Worm (Caenorhabditis elegans): ENCODE results near the gene gegf-1.
"Not testable (repeated sequence)": the region's sequence is repeated elsewhere in the genome, so short reads cannot be mapped to it uniquely, and the experiment has no call there.

gegf-1 gene

ce11 chrIV:125881-126781 is 31.6 kb downstream of the gegf-1 start, which contains the start of the genes grld-1 and cox-6C:
grld-1 (minus strand) TSS chrIV:125931.
cox-6C (plus strand) TSS chrIV:126731.
- TF ChIP-seq ztf-23 (GFP tag; IDR thresholded peaks at IDR 0.05) (no peak), tab-1 (GFP tag; IDR thresholded peaks at IDR 0.05) (no peak), ref-1 (GFP tag; conservative IDR thresholded peaks at IDR 0.05) (no peak), ztf-29 (GFP tag; IDR thresholded peaks at IDR 0.05) (no peak), med-1 (GFP tag; optimal IDR thresholded peaks at IDR 0.05; ENCODE audit: insufficient read depth) (no peak), klf-2 (GFP tag; conservative IDR thresholded peaks at IDR 0.05) (no peak), T22C8.4 (GFP tag; IDR thresholded peaks at IDR 0.05) (peak; percentile 60), cog-1 (tag; optimal IDR thresholded peaks at IDR 0.05) (peak; percentile 32), flt-1 (GFP tag; IDR thresholded peaks at IDR 0.05) (0 out of 2 replicates have a peak, but pooled peaks have one; percentile 3)

ce11 chrIV:121607-122006 is 36.1 kb downstream of the gegf-1 start, which contains the start of gene tut-1:
tut-1 (minus strand) TSS chrIV:121707.
- TF ChIP-seq T22C8.4 (GFP tag; IDR thresholded peaks at IDR 0.05), result no peak
- TF ChIP-seq flt-1 (GFP tag; IDR thresholded peaks at IDR 0.05), result no peak
- TF ChIP-seq ztf-29 (GFP tag; IDR thresholded peaks at IDR 0.05), result no peak
- TF ChIP-seq cog-1 (tag; optimal IDR thresholded peaks at IDR 0.05), result no peak
- TF ChIP-seq med-1 (GFP tag; optimal IDR thresholded peaks at IDR 0.05; ENCODE audit: insufficient read depth), result no peak
- TF ChIP-seq tab-1 (GFP tag; IDR thresholded peaks at IDR 0.05), result no peak
- TF ChIP-seq ref-1 (GFP tag; conservative IDR thresholded peaks at IDR 0.05), result no peak
- no peak for TF ChIP-seq klf-2 (GFP tag; conservative IDR thresholded peaks at IDR 0.05)
- TF ChIP-seq ztf-23 (GFP tag; IDR thresholded peaks at IDR 0.05), result no peak

DNA sequence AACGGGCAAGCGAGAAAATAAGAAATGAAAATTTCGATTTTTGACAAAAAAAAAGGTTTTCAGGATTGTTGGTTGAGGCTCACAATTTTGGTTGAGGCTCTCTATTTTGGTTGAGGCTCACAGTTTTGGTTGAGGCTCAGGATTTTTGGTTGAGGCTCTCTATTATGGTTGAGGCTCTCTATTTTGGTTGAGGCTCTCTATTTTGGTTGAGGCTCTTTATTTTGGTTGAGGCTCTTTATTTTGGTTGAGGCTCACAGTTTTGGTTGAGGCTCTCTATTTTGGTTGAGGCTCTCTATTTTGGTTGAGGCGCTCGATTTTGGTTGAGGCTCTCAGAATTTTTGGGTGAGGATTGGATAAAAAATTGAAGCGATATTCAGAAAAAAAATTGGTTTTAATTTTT is 37.9 kb downstream of the gegf-1 start:
- TF ChIP-seq klf-2 (GFP tag; conservative IDR thresholded peaks at IDR 0.05) (no peak), tab-1 (GFP tag; IDR thresholded peaks at IDR 0.05) (no peak), ztf-29 (GFP tag; IDR thresholded peaks at IDR 0.05) (no peak), ref-1 (GFP tag; conservative IDR thresholded peaks at IDR 0.05) (no peak), flt-1 (GFP tag; IDR thresholded peaks at IDR 0.05) (no peak), cog-1 (tag; optimal IDR thresholded peaks at IDR 0.05) (no peak)

DNA sequence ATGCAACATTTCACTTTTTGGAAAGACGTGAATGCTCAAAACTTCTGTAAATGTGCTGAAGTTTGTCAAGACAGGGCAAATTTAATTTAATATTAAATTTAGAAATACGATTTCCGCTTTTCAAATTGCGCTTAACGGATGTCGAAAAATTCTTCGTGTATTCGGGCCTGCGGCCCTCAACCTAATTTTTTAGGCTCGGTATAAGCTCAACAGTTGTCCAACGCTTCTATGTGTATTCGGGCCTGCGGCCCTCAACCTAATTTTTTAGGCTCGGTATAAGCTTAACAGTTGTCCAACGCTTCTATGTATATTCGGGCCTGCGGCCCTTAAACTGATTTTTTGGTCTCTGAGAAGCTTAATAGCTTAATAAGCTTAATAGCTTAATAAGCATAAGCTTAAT is 38.9 kb downstream of the gegf-1 start:
- no peak for TF ChIP-seq med-1 (GFP tag; optimal IDR thresholded peaks at IDR 0.05; ENCODE audit: insufficient read depth)
- no peak for TF ChIP-seq T22C8.4 (GFP tag; IDR thresholded peaks at IDR 0.05)
- TF ChIP-seq tab-1 (GFP tag; IDR thresholded peaks at IDR 0.05), result no peak
- TF ChIP-seq cog-1 (tag; optimal IDR thresholded peaks at IDR 0.05), result no peak
- no peak for TF ChIP-seq klf-2 (GFP tag; conservative IDR thresholded peaks at IDR 0.05)
- no peak for TF ChIP-seq ztf-23 (GFP tag; IDR thresholded peaks at IDR 0.05)
- no peak for TF ChIP-seq ztf-29 (GFP tag; IDR thresholded peaks at IDR 0.05)
- TF ChIP-seq ref-1 (GFP tag; conservative IDR thresholded peaks at IDR 0.05), result no peak

DNA sequence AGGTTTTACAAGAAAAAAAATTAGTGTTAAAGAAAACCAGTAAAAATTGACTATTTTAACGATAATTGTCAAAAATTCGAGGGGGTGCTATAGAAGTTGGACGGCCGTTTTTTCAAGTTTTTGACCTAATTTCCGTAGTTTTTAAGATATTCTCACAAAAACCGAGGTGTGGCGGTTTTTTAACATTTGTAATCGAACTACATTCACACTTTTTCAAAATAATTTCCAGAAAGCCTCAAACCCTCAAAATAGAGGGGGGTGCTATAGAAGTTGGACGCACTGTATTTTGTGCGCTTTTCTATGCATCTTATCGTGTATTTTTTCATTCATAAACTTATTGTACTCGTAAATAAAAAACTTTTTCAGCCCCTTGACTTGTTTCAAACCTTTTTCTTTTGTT is 46.3 kb downstream of the gegf-1 start, which contains the start of gene F29C4.4:
Gene F29C4.4 (plus strand): TSS at position 301 of the 400 bp plus-strand sequence.
- TF ChIP-seq cog-1 (tag; optimal IDR thresholded peaks at IDR 0.05); T22C8.4 (GFP tag; IDR thresholded peaks at IDR 0.05); ztf-23 (GFP tag; IDR thresholded peaks at IDR 0.05): not testable (repeated sequence)

DNA sequence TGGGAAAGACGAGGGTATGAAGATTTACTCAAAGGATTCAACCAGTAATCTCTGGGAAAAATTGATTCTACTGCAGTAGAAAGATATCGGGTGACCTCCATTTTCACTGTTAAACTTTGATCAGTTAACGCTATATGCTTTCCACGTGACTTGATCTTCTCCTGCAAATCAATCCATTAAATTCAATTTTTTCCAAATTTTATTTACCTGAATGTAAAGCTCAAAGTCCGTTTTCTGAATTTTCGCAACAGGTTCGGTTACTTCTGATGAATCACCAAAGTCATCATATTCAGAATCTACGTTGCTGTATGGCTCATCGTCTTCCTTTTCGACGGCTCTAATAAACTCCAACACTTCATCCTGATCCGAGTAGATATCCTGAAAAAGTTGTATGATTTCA is 48.4 kb downstream of the gegf-1 start, which contains the start of gene B0545.4:
Gene B0545.4 (minus strand): TSS at position 101 of the 400 bp plus-strand sequence.
- no peak for TF ChIP-seq cog-1 (tag; optimal IDR thresholded peaks at IDR 0.05)
- TF ChIP-seq med-1 (GFP tag; optimal IDR thresholded peaks at IDR 0.05; ENCODE audit: insufficient read depth), result no peak
- no peak for TF ChIP-seq tab-1 (GFP tag; IDR thresholded peaks at IDR 0.05)
- TF ChIP-seq ref-1 (GFP tag; conservative IDR thresholded peaks at IDR 0.05), result no peak
- no peak for TF ChIP-seq flt-1 (GFP tag; IDR thresholded peaks at IDR 0.05)
- TF ChIP-seq klf-2 (GFP tag; conservative IDR thresholded peaks at IDR 0.05), result no peak
- no peak for TF ChIP-seq ztf-23 (GFP tag; IDR thresholded peaks at IDR 0.05)

All from whole organism, midembryonic.